Worm (Caenorhabditis elegans) whole organism, L3 larva: ENCODE data around the gene srj-57.

ENCODE experiments used
- R02D3.7 ChIP-seq: fragments of 150-350 bp; optimal IDR thresholded peaks from 2 replicates; lab custom pipeline; 2014; ENCODE audit warnings: missing biosample characterization, missing genetic modification characterization
- ama-1 ChIP-seq: fragments of 150-350 bp; optimal IDR thresholded peaks from 2 replicates; lab custom pipeline; 2018
- ceh-16 ChIP-seq: sonication (generic microtip); optimal IDR thresholded peaks from 2 replicates; lab custom pipeline; 2017; ENCODE audit warnings: missing biosample characterization, missing genetic modification characterization
- ceh-28 ChIP-seq: fragments of 150-350 bp; optimal IDR thresholded peaks from 2 replicates; lab custom pipeline; 2014; ENCODE audit warnings: missing biosample characterization, missing genetic modification reagents, missing genetic modification characterization
- ceh-82 ChIP-seq: fragments of 150-350 bp; optimal IDR thresholded peaks from 2 replicates; lab custom pipeline; 2014; ENCODE audit warnings: missing biosample characterization, missing genetic modification characterization
- ceh-9 ChIP-seq: sonication (generic microtip); optimal IDR thresholded peaks from 2 replicates; lab custom pipeline; 2018; ENCODE audit warnings: missing biosample characterization, missing genetic modification characterization
- daf-12 ChIP-seq: fragments of 150-350 bp; optimal IDR thresholded peaks from 2 replicates; lab custom pipeline; 2014; ENCODE audit warnings: missing biosample characterization, missing genetic modification reagents, missing genetic modification characterization
- egl-27 ChIP-seq: sonication (generic microtip); optimal IDR thresholded peaks from 4 replicates; lab custom pipeline; 2017; ENCODE audit warnings: missing biosample characterization, missing genetic modification reagents, missing genetic modification characterization
- egl-5 ChIP-seq: fragments of 150-350 bp; optimal IDR thresholded peaks from 2 replicates; lab custom pipeline; 2017; ENCODE audit warnings: missing biosample characterization, missing genetic modification reagents, missing genetic modification characterization, inconsistent platforms
- elt-2 ChIP-seq: sonication (generic microtip); optimal IDR thresholded peaks from 2 replicates; lab custom pipeline; 2016; ENCODE audit warnings: missing genetic modification reagents, mild to moderate bottlenecking, missing genetic modification characterization, missing compliant biosample characterization
- elt-3 ChIP-seq, 3 experiments: fragments of 150-350 bp in 1 of 3; sonication (generic microtip) in 2 of 3; optimal IDR thresholded peaks; 2 replicates in 2 of 3; 4 replicates in 1 of 3; lab custom pipeline; 2014 to 2017; ENCODE audit warnings: missing biosample characterization in 3 of 3, missing genetic modification characterization in 3 of 3
- eor-1 ChIP-seq, 2 experiments: fragments of 150-350 bp; optimal IDR thresholded peaks; 2 replicates each; lab custom pipeline; 2014 to 2018; ENCODE audit warnings: missing biosample characterization in 2 of 2, missing genetic modification characterization in 2 of 2
- fkh-10 ChIP-seq: sonication (generic microtip); optimal IDR thresholded peaks from 2 replicates; lab custom pipeline; 2017; ENCODE audit warnings: missing biosample characterization, missing genetic modification reagents, missing genetic modification characterization
- fkh-2 ChIP-seq: fragments of 150-350 bp; optimal IDR thresholded peaks from 2 replicates; lab custom pipeline; 2014; ENCODE audit warnings: missing biosample characterization, missing genetic modification reagents, missing genetic modification characterization
- fos-1 ChIP-seq: fragments of 150-350 bp; optimal IDR thresholded peaks from 2 replicates; lab custom pipeline; 2014; ENCODE audit warnings: missing biosample characterization, missing genetic modification characterization
- hmg-11 ChIP-seq: sonication (generic microtip); optimal IDR thresholded peaks from 2 replicates; lab custom pipeline; 2016; ENCODE audit warnings: missing genetic modification characterization, missing compliant biosample characterization
- lin-39 ChIP-seq: fragments of 150-350 bp; optimal IDR thresholded peaks from 2 replicates; lab custom pipeline; 2018; ENCODE audit warnings: missing biosample characterization, missing genetic modification reagents, missing genetic modification characterization
- lsy-12 ChIP-seq: sonication (generic microtip); optimal IDR thresholded peaks from 2 replicates; lab custom pipeline; 2016; ENCODE audit warnings: mild to moderate bottlenecking, missing genetic modification characterization, missing compliant biosample characterization
- mdl-1 ChIP-seq: fragments of 150-350 bp; optimal IDR thresholded peaks from 2 replicates; lab custom pipeline; 2014; ENCODE audit warnings: missing biosample characterization, missing genetic modification characterization
- nhr-11 ChIP-seq: fragments of 150-350 bp; optimal IDR thresholded peaks from 2 replicates; lab custom pipeline; 2014; ENCODE audit warnings: missing biosample characterization, missing genetic modification characterization
- nhr-12 ChIP-seq: fragments of 150-350 bp; optimal IDR thresholded peaks from 2 replicates; lab custom pipeline; 2014; ENCODE audit warnings: missing biosample characterization, missing genetic modification characterization
- nhr-23 ChIP-seq: fragments of 150-350 bp; optimal IDR thresholded peaks from 2 replicates; lab custom pipeline; 2014; ENCODE audit warnings: missing biosample characterization, missing genetic modification reagents, missing genetic modification characterization
- nhr-237 ChIP-seq: fragments of 150-350 bp; optimal IDR thresholded peaks from 2 replicates; lab custom pipeline; 2014; ENCODE audit warnings: missing biosample characterization, missing genetic modification characterization
- nhr-25 ChIP-seq: sonication (generic microtip); optimal IDR thresholded peaks from 2 replicates; lab custom pipeline; 2017; ENCODE audit warnings: missing biosample characterization, missing genetic modification characterization
- nhr-28 ChIP-seq: fragments of 150-350 bp; optimal IDR thresholded peaks from 2 replicates; lab custom pipeline; 2014; ENCODE audit warnings: missing biosample characterization, missing genetic modification characterization
- nhr-43 ChIP-seq: sonication (generic microtip); optimal IDR thresholded peaks from 2 replicates; lab custom pipeline; 2016; ENCODE audit warnings: mild to moderate bottlenecking, missing genetic modification characterization, missing compliant biosample characterization; ENCODE audit not compliant: poor library complexity, severe bottlenecking
- nhr-67 ChIP-seq: fragments of 150-350 bp; optimal IDR thresholded peaks from 2 replicates; lab custom pipeline; 2014; ENCODE audit warnings: missing biosample characterization, missing genetic modification characterization
- nhr-76 ChIP-seq: fragments of 150-350 bp; sonication (generic microtip); optimal IDR thresholded peaks from 5 replicates; lab custom pipeline; 2014; ENCODE audit warnings: missing biosample characterization, missing genetic modification characterization
- pha-4 ChIP-seq: fragments of 150-350 bp; optimal IDR thresholded peaks from 2 replicates; lab custom pipeline; 2014; ENCODE audit warnings: missing biosample characterization, missing genetic modification reagents, missing genetic modification characterization
- pqm-1 ChIP-seq: fragments of 150-350 bp; optimal IDR thresholded peaks from 2 replicates; lab custom pipeline; 2017; ENCODE audit warnings: missing biosample characterization, missing genetic modification characterization, inconsistent platforms
- sea-2 ChIP-seq: fragments of 150-350 bp; sonication (generic microtip); optimal IDR thresholded peaks from 4 replicates; lab custom pipeline; 2014; ENCODE audit warnings: missing biosample characterization, missing genetic modification reagents, missing genetic modification characterization
- snpc-4 ChIP-seq: fragments of 150-350 bp; optimal IDR thresholded peaks from 2 replicates; lab custom pipeline; 2014; ENCODE audit warnings: missing biosample characterization, missing genetic modification characterization
- tbx-2 ChIP-seq: sonication (generic microtip); optimal IDR thresholded peaks from 2 replicates; lab custom pipeline; 2016; ENCODE audit warnings: mild to moderate bottlenecking, missing genetic modification characterization, missing compliant biosample characterization
- unc-62 ChIP-seq: fragments of 150-350 bp; sonication (generic microtip); optimal IDR thresholded peaks from 4 replicates; lab custom pipeline; 2014; ENCODE audit warnings: missing biosample characterization, missing genetic modification reagents, missing genetic modification characterization
- zag-1 ChIP-seq: fragments of 150-350 bp; optimal IDR thresholded peaks from 2 replicates; lab custom pipeline; 2014; ENCODE audit warnings: missing biosample characterization, missing genetic modification characterization
- ztf-11 ChIP-seq: fragments of 150-350 bp; optimal IDR thresholded peaks from 2 replicates; lab custom pipeline; 2014; ENCODE audit warnings: missing biosample characterization, missing genetic modification characterization
- ztf-4 ChIP-seq: fragments of 150-350 bp; optimal IDR thresholded peaks from 2 replicates; lab custom pipeline; 2014; ENCODE audit warnings: missing biosample characterization, missing genetic modification characterization

Gene srj-57

DNA sequence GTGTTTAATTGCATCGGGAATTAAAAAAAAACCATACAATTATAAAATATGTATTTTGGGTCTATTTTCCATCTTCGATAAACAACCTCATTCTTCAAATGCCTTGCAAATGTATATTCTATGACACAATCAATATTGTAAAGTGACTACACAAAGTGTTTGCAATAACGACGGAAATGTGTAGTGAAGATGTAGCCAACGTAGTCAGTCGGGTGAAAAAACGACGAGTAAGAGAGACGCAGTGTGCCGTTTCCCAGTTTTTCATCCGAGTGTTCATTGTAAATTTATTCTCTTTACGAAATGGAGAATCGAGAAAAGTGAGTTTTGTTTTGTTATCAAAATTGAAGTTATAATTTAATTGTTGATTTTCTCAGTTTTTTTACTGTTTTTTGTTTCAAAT lies 36.6 kb upstream of the srj-57 start, which contains the start of gene F37B4.15:
Gene F37B4.15 (plus strand): TSS at position 301 of the 400 bp plus-strand sequence.
- no peak for TF ChIP-seq elt-2 (tag; lab: Kevin White, UChicago)
- TF ChIP-seq fos-1 (tag; lab: Kevin White, UChicago) = no peak
- no peak for TF ChIP-seq ceh-9 (tag; lab: Kevin White, UChicago)
- TF ChIP-seq egl-5 = no peak
- TF ChIP-seq ama-1 = no peak
- no peak for TF ChIP-seq eor-1 (tag; optimal IDR thresholded peaks at IDR 0.05; lab: Kevin White, UChicago)
- TF ChIP-seq fkh-2 = no peak
- no peak for TF ChIP-seq nhr-67 (tag; lab: Kevin White, UChicago)
- no peak for TF ChIP-seq ztf-11 (tag; lab: Kevin White, UChicago)
- no peak for TF ChIP-seq nhr-43 (tag; lab: Kevin White, UChicago)
- no peak for TF ChIP-seq hmg-11
- no peak for TF ChIP-seq nhr-23
- no peak for TF ChIP-seq ceh-16 (tag; lab: Kevin White, UChicago)
- TF ChIP-seq zag-1 (tag; lab: Kevin White, UChicago) = no peak

DNA sequence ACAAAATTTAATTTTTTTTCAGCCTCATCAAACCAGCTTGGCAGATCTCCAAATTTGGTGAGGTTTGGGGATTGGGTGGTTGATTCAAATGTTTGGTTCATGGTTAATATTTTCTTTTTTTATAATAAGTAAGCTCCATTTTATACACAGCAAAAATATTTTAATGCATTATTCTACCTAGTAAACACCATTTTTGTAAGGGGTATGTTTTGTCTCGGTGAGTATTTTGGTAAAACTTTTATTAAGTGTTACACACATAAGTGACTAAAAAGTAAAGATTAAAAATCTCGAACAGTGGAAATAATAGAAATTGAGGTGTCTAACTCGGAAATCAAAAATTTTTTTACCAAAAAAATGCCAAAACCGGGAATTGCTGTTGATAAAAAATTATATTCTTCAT lies 33.3 kb upstream of the srj-57 start, which contains the start of gene srw-4:
Gene srw-4 (minus strand): TSS at position 101 of the 400 bp plus-strand sequence.
- TF ChIP-seq pha-4 (tag; lab: Kevin White, UChicago) (no peak), ceh-82 (tag; lab: Kevin White, UChicago) (no peak), daf-12 (tag; lab: Kevin White, UChicago) (no peak), egl-27 (tag; lab: Kevin White, UChicago) (no peak), nhr-237 (tag; lab: Kevin White, UChicago) (no peak), mdl-1 (tag; lab: Kevin White, UChicago) (no peak), ceh-16 (tag; lab: Kevin White, UChicago) (no peak), nhr-28 (tag; lab: Kevin White, UChicago) (no peak), snpc-4 (tag; lab: Kevin White, UChicago) (no peak), fkh-10 (GFP tag; lab: Kevin White, UChicago) (no peak), elt-2 (tag; lab: Kevin White, UChicago) (no peak), nhr-25 (tag; lab: Kevin White, UChicago) (no peak), tbx-2 (tag; lab: Kevin White, UChicago) (no peak), R02D3.7 (no peak), ztf-4 (no peak), egl-5 (no peak), fkh-2 (no peak), lsy-12 (tag; lab: Kevin White, UChicago) (no peak), elt-3 (tag; optimal IDR thresholded peaks at IDR 0.05; lab: Kevin White, UChicago) (no peak), nhr-11 (tag; lab: Kevin White, UChicago) (no peak)

DNA sequence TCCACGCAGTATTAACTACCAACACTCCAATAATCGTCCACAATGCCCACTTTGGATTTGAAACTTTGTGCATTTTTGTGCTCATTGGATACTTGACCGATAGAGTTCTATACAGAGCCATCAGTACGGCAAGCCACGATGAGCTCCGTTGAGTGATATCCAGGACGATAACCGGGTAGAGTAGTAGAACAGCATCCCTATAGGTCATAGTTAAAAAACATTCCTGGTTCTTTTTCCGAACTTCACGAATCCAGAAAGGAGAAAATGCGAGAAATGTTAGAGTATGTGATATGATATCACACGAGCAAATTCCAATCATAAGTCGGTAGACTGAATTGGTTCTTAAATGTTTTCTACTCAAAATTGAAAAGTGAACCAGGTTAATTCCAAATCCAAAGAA lies 32.9 kb upstream of the srj-57 start:
- TF ChIP-seq fkh-2 (no peak), sea-2 (GFP tag; lab: Kevin White, UChicago) (no peak), nhr-12 (tag; lab: Kevin White, UChicago) (no peak), daf-12 (tag; lab: Kevin White, UChicago) (no peak), lin-39 (tag; lab: Kevin White, UChicago) (no peak), unc-62 (no peak), nhr-237 (tag; lab: Kevin White, UChicago) (no peak), ceh-28 (no peak)

DNA sequence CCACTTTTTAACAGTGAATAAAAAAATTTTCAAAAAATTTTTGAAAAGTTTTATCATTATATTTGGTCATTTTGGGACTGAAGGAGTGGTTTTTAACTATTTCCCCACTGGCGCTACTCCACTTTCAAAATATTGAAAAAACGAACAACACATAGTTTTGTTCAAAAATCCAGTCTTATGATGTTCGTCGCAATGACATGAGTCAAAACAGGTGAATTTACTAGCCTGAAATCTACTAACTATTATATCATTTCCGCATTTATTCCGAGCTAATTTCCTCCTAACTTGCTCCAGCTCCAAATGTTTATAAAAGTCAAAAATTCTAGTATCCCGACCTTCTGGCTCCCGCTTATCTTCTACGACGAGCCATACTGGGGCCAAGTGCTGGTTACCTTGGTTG lies 29.0 kb upstream of the srj-57 start, which contains the start of gene sre-24:
Gene sre-24 (plus strand): TSS at position 301 of the 400 bp plus-strand sequence.
- TF ChIP-seq nhr-67 (tag; lab: Kevin White, UChicago) = no peak
- no peak for TF ChIP-seq fkh-10 (GFP tag; lab: Kevin White, UChicago)
- TF ChIP-seq ceh-16 (tag; lab: Kevin White, UChicago) = no peak

DNA sequence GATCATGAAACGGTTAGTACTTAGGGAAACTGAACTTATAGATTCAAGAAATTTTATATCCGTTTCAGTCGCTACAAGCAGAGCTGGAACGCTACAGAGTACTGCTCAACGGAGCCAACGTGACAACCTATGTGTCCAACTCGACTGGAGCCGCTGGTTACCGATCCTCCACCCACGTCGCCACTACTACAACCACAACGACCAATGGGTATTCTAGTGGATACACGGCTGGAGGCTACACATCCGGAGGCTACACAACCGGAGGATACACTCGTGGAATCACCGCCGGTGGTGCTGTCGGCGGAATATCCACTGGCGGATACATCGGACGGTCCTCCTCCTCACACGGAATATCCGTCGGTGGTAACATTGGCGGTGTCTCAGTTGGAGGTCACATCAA lies 27.7 kb upstream of the srj-57 start:
- TF ChIP-seq nhr-11 (tag; lab: Kevin White, UChicago) = no peak
- TF ChIP-seq R02D3.7 = no peak
- TF ChIP-seq tbx-2 (tag; lab: Kevin White, UChicago) = no peak
- TF ChIP-seq hmg-11 = no peak
- TF ChIP-seq nhr-76 (tag; lab: Kevin White, UChicago) = no peak
- TF ChIP-seq pqm-1 (tag; lab: Kevin White, UChicago) = no peak
